Worm (Caenorhabditis elegans): Measurements from ENCODE around the gene B0218.7.
A peak's percentile ranks its signal among the peaks of the same experiment; 100 is the strongest.

The B0218.7 gene

DNA sequence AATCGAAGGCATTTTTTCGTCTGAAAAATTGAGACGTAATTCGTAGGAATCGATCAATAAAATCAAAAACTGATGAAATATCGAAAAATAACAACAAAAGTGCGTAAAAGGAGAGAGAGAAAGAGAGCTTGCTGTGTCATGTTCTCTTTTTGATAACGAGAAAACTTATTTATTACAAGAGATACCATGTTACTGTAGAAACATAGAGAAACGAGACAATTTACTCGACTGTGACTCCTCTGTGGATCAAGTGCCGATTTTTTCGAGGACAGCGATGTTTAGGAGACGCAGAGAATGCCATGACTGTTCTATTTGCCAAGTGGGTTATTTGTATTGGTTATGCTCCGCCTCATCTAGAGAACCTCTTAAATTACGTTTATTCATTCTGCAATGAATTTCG is 32.3 kb downstream of the B0218.7 start, which contains the start of gene sph-1 (continued):
- TF ChIP-seq lin-38 (GFP tag; IDR thresholded peaks at IDR 0.05) (peak; percentile 43), hlh-11 (tag; optimal IDR thresholded peaks at IDR 0.05) (peak; percentile 65), ztf-7 (tag; optimal IDR thresholded peaks at IDR 0.05) (peak; percentile 20), zip-11 (GFP tag; IDR thresholded peaks at IDR 0.05) (no peak), hlh-30 (tag; optimal IDR thresholded peaks at IDR 0.05; ENCODE audit: insufficient read depth) (peak; percentile 76), nhr-6 (tag; optimal IDR thresholded peaks at IDR 0.05) (peak; percentile 31), nhr-102 (tag; optimal IDR thresholded peaks at IDR 0.05) (peak; percentile 49)

DNA sequence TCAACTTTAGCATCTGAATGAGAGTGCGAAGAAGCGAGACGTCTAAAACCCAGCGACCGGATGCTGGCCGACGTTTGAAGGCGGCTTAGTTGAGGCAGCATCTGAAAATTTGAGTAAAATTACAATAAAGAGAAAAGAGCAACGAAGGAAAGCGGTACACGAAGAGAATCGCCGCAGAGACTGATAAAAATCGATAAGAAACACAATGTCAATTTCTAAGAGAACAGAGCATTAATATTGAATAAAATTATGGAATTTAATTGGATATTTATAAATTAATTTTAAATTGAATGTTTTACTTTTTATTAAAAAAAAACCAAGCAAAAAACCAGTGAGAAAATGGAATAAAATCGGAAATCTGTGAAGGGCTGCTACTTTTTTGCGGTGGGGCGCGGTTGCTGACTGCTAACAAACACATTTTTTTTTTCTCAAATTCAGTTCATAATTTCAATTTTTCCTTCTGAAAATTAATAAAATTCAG is 35.7 kb downstream of the B0218.7 start, which contains the start of the genes ndub-11 and moc-3:
TSS of gene ndub-11 (minus strand) at position 101 of the 481 bp plus-strand sequence.
TSS of gene moc-3 (plus strand) at position 431 of the 481 bp plus-strand sequence.
- TF ChIP-seq sdz-12 (GFP tag; optimal IDR thresholded peaks at IDR 0.05) (no peak), rbr-2 (tag; optimal IDR thresholded peaks at IDR 0.05) (no peak), aha-1 (tag) (peak; percentile 13), mes-2 (tag; optimal IDR thresholded peaks at IDR 0.05; ENCODE audit: poor library complexity, severe bottlenecking) (peak; percentile 26), T26A8.4 (GFP tag; IDR thresholded peaks at IDR 0.05) (no peak), lin-38 (GFP tag; IDR thresholded peaks at IDR 0.05) (peak; percentile 73), pha-4 (GFP tag; IDR thresholded peaks at IDR 0.05) (no peak), pha-4 (tag; optimal IDR thresholded peaks at IDR 0.05) (no peak), F49E8.2 (tag; optimal IDR thresholded peaks at IDR 0.05; ENCODE audit: borderline replicate concordance) (no peak), nhr-102 (tag; optimal IDR thresholded peaks at IDR 0.05) (no peak), hif-1 (tag; optimal IDR thresholded peaks at IDR 0.05) (no peak), ctbp-1 (GFP tag; IDR thresholded peaks at IDR 0.05) (no peak)

DNA sequence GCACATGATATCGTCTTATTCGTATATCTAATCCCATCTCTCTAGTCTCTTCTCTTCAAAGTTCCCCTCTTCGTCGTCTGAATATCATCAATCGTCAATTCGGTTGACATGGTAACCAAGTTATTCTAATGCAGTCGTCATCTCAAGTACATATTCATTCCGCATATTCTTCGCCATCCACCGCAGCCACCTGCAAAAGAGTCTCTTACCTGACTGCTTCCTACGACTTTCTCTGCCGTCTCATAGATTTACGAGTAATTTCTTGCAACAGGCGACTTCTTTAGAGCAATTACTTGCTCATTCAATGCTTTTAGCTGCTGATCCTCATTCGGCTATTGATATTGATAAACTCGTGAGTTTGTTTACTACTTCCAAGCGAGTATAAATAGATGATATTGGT is 38.4 kb downstream of the B0218.7 start:
- TF ChIP-seq nhr-11 (tag; optimal IDR thresholded peaks at IDR 0.05) (no peak), aha-1 (tag) (no peak), ZK546.5 (tag; optimal IDR thresholded peaks at IDR 0.05) (no peak), ceh-62 (tag; optimal IDR thresholded peaks at IDR 0.05) (no peak), mxl-2 (GFP tag; conservative IDR thresholded peaks at IDR 0.05) (no peak), nhr-25 (tag; optimal IDR thresholded peaks at IDR 0.05; ENCODE audit: borderline replicate concordance, insufficient read depth) (no peak), dmd-9 (GFP tag; IDR thresholded peaks at IDR 0.05) (no peak), F49E8.2 (tag; optimal IDR thresholded peaks at IDR 0.05; ENCODE audit: borderline replicate concordance) (no peak)

DNA sequence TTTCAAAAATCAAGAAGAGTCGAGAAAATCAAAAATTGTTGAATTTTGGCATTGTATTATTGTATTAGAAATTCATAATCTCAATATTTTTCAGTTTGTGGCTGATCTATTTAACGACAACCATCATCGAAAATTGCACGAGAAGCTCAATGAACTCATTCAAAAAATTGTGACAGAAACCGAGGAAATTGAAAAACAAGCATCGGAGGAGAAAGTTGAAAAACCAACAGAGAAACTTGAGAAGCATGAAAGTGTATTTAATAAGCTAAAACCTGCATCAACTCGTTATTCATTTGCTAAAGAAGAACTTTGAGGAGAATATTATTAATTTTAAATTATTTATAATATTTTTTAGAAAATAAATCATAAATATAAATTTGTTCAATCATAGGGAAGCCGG is 38.9 kb downstream of the B0218.7 start, which contains the start of gene ceph-41:
TSS of gene ceph-41 (plus strand) at position 301 of the 400 bp plus-strand sequence.
- TF ChIP-seq ctbp-1 (GFP tag; IDR thresholded peaks at IDR 0.05) (no peak), hlh-11 (tag; optimal IDR thresholded peaks at IDR 0.05) (no peak), fkh-10 (GFP tag; optimal IDR thresholded peaks at IDR 0.05) (no peak), madf-9 (GFP tag; conservative IDR thresholded peaks at IDR 0.05) (no peak), lin-13 (GFP tag; optimal IDR thresholded peaks at IDR 0.05) (no peak), hif-1 (tag; optimal IDR thresholded peaks at IDR 0.05) (no peak), mxl-3 (GFP tag; optimal IDR thresholded peaks at IDR 0.05) (no peak), ceh-62 (tag; optimal IDR thresholded peaks at IDR 0.05) (no peak), unc-62 (GFP tag; optimal IDR thresholded peaks at IDR 0.05 in 1 of 2) (no peak), unc-62 (tag; optimal IDR thresholded peaks at IDR 0.05) (no peak)

DNA sequence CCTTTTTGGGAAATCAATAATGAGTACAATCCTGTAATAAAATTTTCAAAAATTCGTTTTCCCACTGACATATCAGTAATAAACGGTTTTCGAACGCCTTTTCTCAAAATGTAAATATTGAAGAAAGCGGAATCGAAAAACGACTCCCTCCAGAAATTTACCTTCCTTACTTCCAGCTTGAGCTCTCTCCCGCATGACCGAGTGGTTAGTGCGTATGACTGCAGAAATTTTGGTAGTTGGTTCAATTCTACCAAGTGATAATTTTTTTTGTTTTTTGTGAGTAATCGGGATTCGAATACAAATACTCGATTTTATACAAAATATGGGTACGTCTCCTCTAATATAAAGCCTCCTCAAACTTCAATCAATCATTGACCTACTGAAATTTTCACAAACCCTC is 42.3 kb downstream of the B0218.7 start:
- TF ChIP-seq snpc-1.2 (GFP tag; IDR thresholded peaks at IDR 0.05) (peak; percentile 63), lim-7 (GFP tag; IDR thresholded peaks at IDR 0.05) (peak; percentile 76), Y105C5A.15 (GFP tag; IDR thresholded peaks at IDR 0.05) (0 out of 2 replicates have a peak, but pooled peaks have one; percentile 23), egl-43 (GFP tag; IDR thresholded peaks at IDR 0.05) (peak; percentile 59; the same call in 1 of the 2 replicates), dmd-8 (GFP tag; IDR thresholded peaks at IDR 0.05) (0 out of 2 replicates have a peak, but pooled peaks have one; percentile 16), F26F4.8 (GFP tag; conservative IDR thresholded peaks at IDR 0.05) (0 out of 2 replicates have a peak, but pooled peaks have one; percentile 33), vab-7 (GFP tag; IDR thresholded peaks at IDR 0.05) (peak; percentile 47; the same call in 1 of the 2 replicates)
